Worm (Caenorhabditis elegans): ENCODE data around the gene lipl-1.

lipl-1 gene

DNA sequence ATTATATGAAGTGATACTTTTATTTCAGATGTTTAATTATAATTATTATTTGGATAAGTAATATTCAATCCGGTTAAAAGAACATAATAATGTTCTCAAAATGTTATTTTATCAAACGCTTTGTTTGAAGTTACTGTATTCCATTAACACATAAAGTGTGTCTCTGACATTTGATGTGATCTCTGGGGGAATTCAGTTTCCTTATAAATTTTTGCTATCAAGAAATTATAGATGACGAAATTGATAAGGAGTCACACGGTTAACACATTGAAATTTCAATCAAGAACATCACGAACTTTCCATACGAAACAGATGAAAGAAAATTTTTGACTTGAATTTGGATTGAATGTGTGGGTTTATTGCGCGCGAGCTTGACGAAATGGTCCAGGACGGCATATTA, 1.9 kb downstream of the lipl-1 start:
- TF ChIP-seq K12H6.12 (tag; optimal IDR thresholded peaks at IDR 0.05) (no peak), B0336.3 (GFP tag; IDR thresholded peaks at IDR 0.05) (no peak), cebp-2 (GFP tag; IDR thresholded peaks at IDR 0.05) (no peak), pbrm-1 (GFP tag; IDR thresholded peaks at IDR 0.05) (no peak), cebp-1 (GFP tag; IDR thresholded peaks at IDR 0.05) (peak; percentile 52; the same call in 1 of the 2 replicates), cebp-1 (tag; optimal IDR thresholded peaks at IDR 0.05) (peak; percentile 63), nhr-27 (tag; optimal IDR thresholded peaks at IDR 0.05) (no peak), nhr-80 (tag; optimal IDR thresholded peaks at IDR 0.05) (peak; percentile 80)

DNA sequence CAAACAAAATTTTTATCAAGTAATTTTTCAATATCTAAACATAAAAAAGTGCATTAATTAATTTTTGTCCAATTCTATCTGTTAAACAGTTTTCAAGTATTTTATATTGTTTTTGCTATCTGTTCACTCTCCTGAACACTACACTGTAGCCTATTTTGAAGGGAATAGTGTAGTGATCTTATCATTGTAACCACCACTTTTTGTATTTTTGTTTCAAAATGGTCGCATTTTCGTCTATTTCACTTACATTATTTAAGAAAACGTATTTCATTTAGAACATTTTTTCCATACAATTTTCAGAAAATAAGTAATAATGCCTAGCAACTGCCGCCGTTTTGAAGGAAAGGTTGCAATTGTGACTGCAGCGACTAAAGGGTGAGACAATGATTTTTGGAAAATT, 2.5 kb downstream of the lipl-1 start, which contains the start of gene dhrs-4:
Gene dhrs-4 (plus strand): TSS at position 301 of the 400 bp plus-strand sequence.
- TF ChIP-seq hsf-1 (GFP tag; IDR thresholded peaks at IDR 0.05) (no peak), chd-7 (tag; optimal IDR thresholded peaks at IDR 0.05) (no peak), hlh-12 (tag; optimal IDR thresholded peaks at IDR 0.05) (no peak), aptf-2 (GFP tag; conservative IDR thresholded peaks at IDR 0.05) (no peak), ceh-91 (GFP tag; IDR thresholded peaks at IDR 0.05) (no peak), somi-1 (GFP tag; optimal IDR thresholded peaks at IDR 0.05) (no peak), F37B4.10 (GFP tag; IDR thresholded peaks at IDR 0.05) (no peak), sptf-2 (GFP tag; optimal IDR thresholded peaks at IDR 0.05) (no peak)

DNA sequence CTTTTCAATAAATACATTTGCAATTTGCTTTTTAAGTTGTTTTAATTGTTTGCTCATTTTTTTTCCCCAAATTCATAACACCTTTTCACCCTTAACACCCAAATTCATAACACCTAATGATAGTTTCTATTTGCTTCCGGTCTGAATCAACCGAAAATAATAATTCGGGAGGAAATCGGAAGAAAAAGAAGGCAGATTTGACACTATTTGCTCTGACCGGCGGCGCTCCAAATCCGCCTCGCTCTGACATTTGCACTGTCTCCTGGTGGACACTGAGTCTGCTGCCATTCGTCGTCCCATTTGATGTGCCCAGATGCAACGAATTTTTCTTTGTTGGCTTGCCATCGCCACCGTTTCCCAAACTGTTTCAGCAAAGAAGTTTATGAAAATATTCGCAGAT, 4.3 kb downstream of the lipl-1 start, which contains the start of gene pqn-67:
Gene pqn-67 (plus strand): TSS at position 301 of the 400 bp plus-strand sequence.
- TF ChIP-seq lin-54 (GFP tag; optimal IDR thresholded peaks at IDR 0.05) = no peak
- TF ChIP-seq pha-4 (tag; optimal IDR thresholded peaks at IDR 0.05) = no peak
- no peak for TF ChIP-seq ztf-26 (tag; optimal IDR thresholded peaks at IDR 0.05)
- no peak for TF ChIP-seq nfya-1 (tag; optimal IDR thresholded peaks at IDR 0.05; ENCODE audit: borderline replicate concordance, insufficient read depth)
- no peak for TF ChIP-seq ceh-91 (GFP tag; IDR thresholded peaks at IDR 0.05)

DNA sequence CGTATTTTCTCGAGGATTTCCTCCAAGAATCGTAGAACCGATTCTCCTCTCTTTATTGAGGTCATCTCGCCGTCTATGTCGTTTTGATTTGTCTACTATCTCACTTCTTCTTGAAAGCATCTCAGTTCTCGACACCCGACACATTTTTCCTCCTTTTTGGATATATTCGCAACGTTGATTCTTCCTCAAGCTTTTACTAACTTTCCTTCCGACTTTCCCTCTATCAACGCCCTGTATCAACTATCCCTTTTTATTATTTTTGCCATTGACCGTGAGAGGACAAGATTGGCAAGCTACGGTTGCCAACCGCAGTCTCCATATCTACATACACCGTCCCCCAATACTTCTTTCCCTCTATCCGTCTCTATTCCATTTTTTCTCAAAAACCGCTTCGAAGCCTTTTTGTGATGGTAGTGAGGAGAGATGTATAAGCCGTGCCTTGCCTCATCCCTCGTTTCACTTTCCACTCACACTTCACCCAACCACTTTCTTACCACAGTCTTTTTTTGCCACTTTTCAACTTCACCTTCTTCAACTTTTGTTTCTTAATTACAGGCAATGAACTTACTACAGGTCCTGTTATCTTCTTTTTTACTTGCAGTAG, 9.2 kb downstream of the lipl-1 start, which contains the start of gene T16G1.2:
Gene T16G1.2 (plus strand): TSS at position 554 of the 604 bp plus-strand sequence.
- TF ChIP-seq ceh-100 (GFP tag; IDR thresholded peaks at IDR 0.05) (no peak), mxl-1 (tag; optimal IDR thresholded peaks at IDR 0.05) (no peak), mel-28 (tag; optimal IDR thresholded peaks at IDR 0.05; ENCODE audit: borderline replicate concordance) (no peak), nfya-1 (tag; optimal IDR thresholded peaks at IDR 0.05; ENCODE audit: borderline replicate concordance, insufficient read depth) (no peak), F37B4.10 (GFP tag; IDR thresholded peaks at IDR 0.05) (no peak), T07F8.4 (tag; optimal IDR thresholded peaks at IDR 0.05) (no peak), snpc-3.4 (tag; optimal IDR thresholded peaks at IDR 0.05) (no peak)

DNA sequence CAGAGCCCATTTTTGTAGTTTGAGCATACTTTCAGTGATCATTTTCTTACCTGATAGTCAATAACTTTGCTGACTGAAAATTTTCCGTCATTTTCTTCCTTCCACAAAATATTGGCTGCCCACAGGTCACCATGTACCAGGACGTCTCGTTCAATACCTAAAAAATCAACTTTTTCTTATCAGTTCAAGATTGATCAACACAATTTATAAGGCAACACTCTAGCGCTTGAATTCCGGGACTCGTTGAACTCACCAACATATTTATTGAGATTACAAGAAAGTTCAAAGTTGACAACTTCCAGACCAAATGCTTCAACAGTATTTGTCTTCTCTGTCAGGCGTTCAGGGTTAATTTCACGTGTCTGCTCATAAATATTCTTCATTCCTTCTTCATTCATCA, 13.9 kb downstream of the lipl-1 start:
- TF ChIP-seq madf-6 (GFP tag; IDR thresholded peaks at IDR 0.05) = no peak
- peak; percentile 78 for TF ChIP-seq nhr-80 (tag; optimal IDR thresholded peaks at IDR 0.05)

- no peak for TF ChIP-seq rcor-1 (GFP tag; IDR thresholded peaks at IDR 0.05)
- TF ChIP-seq atf-7 (tag; optimal IDR thresholded peaks at IDR 0.05) = peak; percentile 12
- peak; percentile 29 for TF ChIP-seq nhr-90 (tag; optimal IDR thresholded peaks at IDR 0.05)
- no peak for TF ChIP-seq nfyb-1 (GFP tag; IDR thresholded peaks at IDR 0.05)
- TF ChIP-seq nhr-80 (tag; optimal IDR thresholded peaks at IDR 0.05) = peak; percentile 98
- TF ChIP-seq ztf-22 (GFP tag; optimal IDR thresholded peaks at IDR 0.05) = peak; percentile 30
- TF ChIP-seq dox-1 (GFP tag; IDR thresholded peaks at IDR 0.05) = peak; percentile 59; the same call in 1 of the 2 replicates
- no peak for TF ChIP-seq cebp-2 (GFP tag; IDR thresholded peaks at IDR 0.05)
- no peak for TF ChIP-seq F10E7.11 (tag; optimal IDR thresholded peaks at IDR 0.05)
- TF ChIP-seq ets-4 (GFP tag; optimal IDR thresholded peaks at IDR 0.05) = peak; percentile 68
Observed at ce11 chrV:12934976-12935375, 15.2 kb downstream of the lipl-1 start, which contains the start of gene T16G1.7. Gene T16G1.7, minus strand, starts transcription at chrV:12935112.
